Fruit fly (Drosophila melanogaster) whole organism, wandering third instar larva: ENCODE measurements around the gene Ubc6.

Experiments
- GATAd ChIP-seq: sonication (Bioruptor generic); optimal IDR thresholded peaks from 2 replicates; lab custom pipeline; 2016; ENCODE audit warnings: missing biosample characterization, missing genetic modification characterization
- Jra ChIP-seq: sonication (Bioruptor generic); optimal IDR thresholded peaks from 2 replicates; lab custom pipeline; 2016; ENCODE audit warnings: missing biosample characterization, missing genetic modification characterization
- N ChIP-seq: fragments of >200 bp; optimal IDR thresholded peaks from 2 replicates; lab custom pipeline; 2018; ENCODE audit warnings: missing biosample characterization, missing external identifiers, missing genetic modification characterization
- rgr ChIP-seq: fragments of 200-800 bp; sonication (Bioruptor generic); optimal IDR thresholded peaks from 3 replicates; lab custom pipeline; 2016; ENCODE audit warnings: missing biosample characterization, mild to moderate bottlenecking, missing genetic modification characterization

- TF ChIP-seq N (GFP tag; lab: Kevin White, UChicago): no peak
- TF ChIP-seq rgr (GFP tag; lab: Kevin White, UChicago): no peak
- no peak for TF ChIP-seq GATAd
- no peak for TF ChIP-seq Jra (GFP tag; lab: Kevin White, UChicago)
These were observed 26.0 kb upstream of the Ubc6 start for dm6 chr3R:4978256-4979021.
